Fruit fly (Drosophila melanogaster) whole organism, embryonic: ENCODE results near the gene Ssk.
A peak's percentile ranks its signal among the peaks of the same experiment; 100 is the strongest.

ENCODE experiments used
- Antp ChIP-seq: fragments of 200-800 bp; sonication (Bioruptor generic); optimal IDR thresholded peaks from 3 replicates; lab custom pipeline; 2016; ENCODE audit warnings: missing biosample characterization, missing genetic modification characterization
- Asciz ChIP-seq: fragments of 200-800 bp; sonication (Bioruptor generic); optimal IDR thresholded peaks from 2 replicates; lab custom pipeline; 2017; ENCODE audit warnings: missing biosample characterization, mild to moderate bottlenecking, missing genetic modification characterization, missing genetic modification reagents
- BtbVII ChIP-seq: fragments of 200-800 bp; sonication (Bioruptor generic); optimal IDR thresholded peaks from 3 replicates; lab custom pipeline; 2017; ENCODE audit warnings: missing biosample characterization, mild to moderate bottlenecking, missing genetic modification characterization
- CG10147 ChIP-seq: fragments of 200-800 bp; sonication (Bioruptor generic); optimal IDR thresholded peaks from 2 replicates; lab custom pipeline; 2019; ENCODE audit warnings: missing biosample characterization, mild to moderate bottlenecking, missing genetic modification characterization, moderate library complexity
- CG10366 ChIP-seq: fragments of 200-800 bp; sonication (Bioruptor generic); IDR thresholded peaks from 2 replicates; pipeline ENCODE4 v1.3.6; 2022; ENCODE audit warnings: missing biosample characterization, missing genetic modification characterization
- CG11398 ChIP-seq: fragments of 200-800 bp; sonication (Bioruptor generic); optimal IDR thresholded peaks from 2 replicates; lab custom pipeline; 2016; ENCODE audit warnings: missing biosample characterization, missing genetic modification characterization
- CG11560 ChIP-seq: fragments of 200-800 bp; sonication (Bioruptor generic); IDR thresholded peaks from 3 replicates; pipeline ENCODE4 v1.3.6; 2022; ENCODE audit warnings: missing biosample characterization, missing genetic modification characterization
- CG12104 ChIP-seq: fragments of 200-800 bp; sonication (Bioruptor generic); optimal IDR thresholded peaks from 3 replicates; lab custom pipeline; 2016; ENCODE audit warnings: missing biosample characterization, missing genetic modification characterization
- CG12659 ChIP-seq: fragments of 200-800 bp; sonication (Bioruptor generic); optimal IDR thresholded peaks from 3 replicates; lab custom pipeline; 2017; ENCODE audit warnings: mild to moderate bottlenecking, missing biosample characterization, missing genetic modification reagents, missing genetic modification characterization
- CG13624 ChIP-seq: fragments of 200-800 bp; sonication (Bioruptor generic); optimal IDR thresholded peaks from 2 replicates; lab custom pipeline; 2016; ENCODE audit warnings: missing biosample characterization, missing genetic modification characterization
- CG15479 ChIP-seq: fragments of 200-800 bp; sonication (Bioruptor generic); optimal IDR thresholded peaks from 3 replicates; lab custom pipeline; 2019; ENCODE audit warnings: missing biosample characterization, mild to moderate bottlenecking, missing genetic modification characterization, moderate library complexity
- CG1647 ChIP-seq: fragments of 200-800 bp; sonication (Bioruptor generic); optimal IDR thresholded peaks from 3 replicates; lab custom pipeline; 2016; ENCODE audit warnings: missing biosample characterization, missing genetic modification characterization
- CG2199 ChIP-seq: fragments of 200-800 bp; sonication (Bioruptor generic); IDR thresholded peaks from 3 replicates; pipeline ENCODE4 v1.3.6; 2022; ENCODE audit warnings: missing biosample characterization, missing genetic modification characterization
- CG2889 ChIP-seq: fragments of 200-800 bp; sonication (Bioruptor generic); IDR thresholded peaks from 3 replicates; pipeline ENCODE4 v1.3.6; 2022; ENCODE audit warnings: missing biosample characterization, missing genetic modification characterization
- CG32767 ChIP-seq: fragments of 200-800 bp; sonication (Bioruptor generic); IDR thresholded peaks from 2 replicates; pipeline ENCODE4 v1.3.6; 2022; ENCODE audit warnings: missing biosample characterization, missing genetic modification characterization
- CG3281 ChIP-seq: fragments of 200-800 bp; sonication (Bioruptor generic); optimal IDR thresholded peaks from 3 replicates; lab custom pipeline; 2017; ENCODE audit warnings: missing biosample characterization, mild to moderate bottlenecking, missing genetic modification characterization
- CG34422 ChIP-seq: fragments of 200-800 bp; sonication (Bioruptor generic); IDR thresholded peaks from 3 replicates; pipeline ENCODE4 v1.3.6; 2022; ENCODE audit warnings: missing biosample characterization, missing genetic modification characterization
- CG4404 ChIP-seq: fragments of 200-800 bp; sonication (Bioruptor generic); IDR thresholded peaks from 2 replicates; pipeline ENCODE4 v1.3.6; 2022; ENCODE audit warnings: missing biosample characterization, missing genetic modification characterization
- CG4820 ChIP-seq: fragments of 200-800 bp; sonication (Bioruptor generic); optimal IDR thresholded peaks from 3 replicates; lab custom pipeline; 2016; ENCODE audit warnings: missing biosample characterization, missing genetic modification characterization
- CG6689 ChIP-seq: fragments of 200-800 bp; sonication (Bioruptor generic); IDR thresholded peaks from 2 replicates; pipeline ENCODE4 v1.3.6; 2022; ENCODE audit warnings: missing biosample characterization, missing genetic modification characterization
- CG6765 ChIP-seq: fragments of 200-800 bp; sonication (Bioruptor generic); optimal IDR thresholded peaks from 3 replicates; lab custom pipeline; 2017; ENCODE audit warnings: missing biosample characterization, mild to moderate bottlenecking, missing genetic modification characterization
- CG8290 ChIP-seq, 3 experiments: fragments of 200-800 bp; sonication (Bioruptor generic); optimal IDR thresholded peaks; 2 replicates each; lab custom pipeline; 2016 to 2019; ENCODE audit warnings: missing biosample characterization in 3 of 3, missing genetic modification characterization in 3 of 3, mild to moderate bottlenecking in 2 of 3, moderate library complexity in 1 of 3
- CG8478 ChIP-seq: fragments of >200 bp; optimal IDR thresholded peaks from 2 replicates; lab custom pipeline; 2018
- CG8924 ChIP-seq: fragments of 200-800 bp; optimal IDR thresholded peaks from 3 replicates; lab custom pipeline; 2019; ENCODE audit warnings: missing biosample characterization, mild to moderate bottlenecking, missing genetic modification characterization, moderate library complexity
- Camta ChIP-seq: fragments of 200-800 bp; sonication (Bioruptor generic); optimal IDR thresholded peaks from 2 replicates; lab custom pipeline; 2016; ENCODE audit warnings: missing biosample characterization, missing genetic modification characterization
- D19B ChIP-seq: fragments of 200-800 bp; sonication (Bioruptor generic); optimal IDR thresholded peaks from 2 replicates; lab custom pipeline; 2017; ENCODE audit warnings: missing biosample characterization, mild to moderate bottlenecking, missing genetic modification characterization
- Dbx ChIP-seq: fragments of 200-800 bp; sonication (Bioruptor generic); IDR thresholded peaks from 3 replicates; pipeline ENCODE4 v1.3.6; 2022; ENCODE audit warnings: missing biosample characterization, missing genetic modification characterization
- Dll ChIP-seq: fragments of 200-800 bp; sonication (Bioruptor generic); IDR thresholded peaks from 4 replicates; pipeline ENCODE4 v1.3.6; 2022; ENCODE audit warnings: missing biosample characterization, missing genetic modification characterization; ENCODE audit not compliant: partially characterized antibody
- Dref ChIP-seq: fragments of 200-800 bp; sonication (Bioruptor generic); IDR thresholded peaks from 2 replicates; pipeline ENCODE4 v1.3.6; 2022; ENCODE audit warnings: missing biosample characterization, missing genetic modification characterization
- E2f2 ChIP-seq: fragments of 200-800 bp; sonication (Bioruptor generic); IDR thresholded peaks from 2 replicates; pipeline ENCODE4 v1.3.6; 2022; ENCODE audit warnings: missing biosample characterization, missing genetic modification characterization
- ERR ChIP-seq: fragments of 200-800 bp; sonication (Bioruptor generic); optimal IDR thresholded peaks from 2 replicates; lab custom pipeline; 2016; ENCODE audit warnings: missing biosample characterization, missing genetic modification characterization
- GATAe ChIP-seq: fragments of 200-800 bp; sonication (Bioruptor generic); conservative IDR thresholded peaks from 2 replicates; pipeline ENCODE4 v1.3.6; 2022; ENCODE audit warnings: missing biosample characterization, missing genetic modification characterization
- Hand ChIP-seq: fragments of 200-800 bp; sonication (Bioruptor generic); optimal IDR thresholded peaks from 2 replicates; lab custom pipeline; 2017; ENCODE audit warnings: mild to moderate bottlenecking, missing biosample characterization, missing genetic modification reagents, missing genetic modification characterization
- Hey ChIP-seq: fragments of 200-800 bp; sonication (Bioruptor generic); optimal IDR thresholded peaks from 3 replicates; lab custom pipeline; 2018; ENCODE audit warnings: missing biosample characterization, mild to moderate bottlenecking, missing genetic modification characterization
- Med ChIP-seq: fragments of 200-800 bp; sonication (Bioruptor generic); peaks from one replicate; lab custom pipeline; 2016; ENCODE audit warnings: missing biosample characterization, missing genetic modification characterization, mild to moderate bottlenecking, inconsistent platforms, moderate library complexity
- Mes4 ChIP-seq: fragments of 200-800 bp; sonication (Bioruptor generic); optimal IDR thresholded peaks from 2 replicates; lab custom pipeline; 2016; ENCODE audit warnings: missing biosample characterization, missing genetic modification characterization
- NfI ChIP-seq: fragments of 200-800 bp; sonication (Bioruptor generic); optimal IDR thresholded peaks from 3 replicates; lab custom pipeline; 2018; ENCODE audit warnings: missing biosample characterization, mild to moderate bottlenecking, missing genetic modification characterization, moderate library complexity
- cas ChIP-seq: fragments of 200-800 bp; sonication (Bioruptor generic); IDR thresholded peaks from 2 replicates; pipeline ENCODE4 v1.3.6; 2022; ENCODE audit warnings: missing biosample characterization, missing genetic modification characterization
- dm ChIP-seq: fragments of 200-800 bp; sonication (Bioruptor generic); optimal IDR thresholded peaks from 3 replicates; lab custom pipeline; 2016; ENCODE audit warnings: missing biosample characterization, missing genetic modification characterization
- ham ChIP-seq: fragments of 200-800 bp; sonication (Bioruptor generic); IDR thresholded peaks from 2 replicates; pipeline ENCODE4 v1.3.6; 2022; ENCODE audit warnings: missing biosample characterization, missing genetic modification characterization
- insv ChIP-seq, 2 experiments: fragments of 200-800 bp; sonication (Bioruptor generic); optimal IDR thresholded peaks; 3 replicates each; lab custom pipeline; 2016 to 2018; ENCODE audit warnings: missing biosample characterization in 2 of 2, missing genetic modification characterization in 2 of 2
- odd ChIP-seq: fragments of 200-800 bp; sonication (Bioruptor generic); optimal IDR thresholded peaks from 2 replicates; lab custom pipeline; 2017; ENCODE audit warnings: missing biosample characterization, mild to moderate bottlenecking, missing genetic modification characterization
- peb ChIP-seq: fragments of 200-800 bp; sonication (Bioruptor generic); IDR thresholded peaks from 2 replicates; pipeline ENCODE4 v1.3.6; 2022; ENCODE audit warnings: missing biosample characterization, missing genetic modification characterization
- pita ChIP-seq: fragments of 200-800 bp; sonication (Bioruptor generic); optimal IDR thresholded peaks from 2 replicates; lab custom pipeline; 2017; ENCODE audit warnings: missing biosample characterization, mild to moderate bottlenecking, missing genetic modification characterization
- salm ChIP-seq: fragments of 200-800 bp; sonication (Bioruptor generic); optimal IDR thresholded peaks from 2 replicates; lab custom pipeline; 2018; ENCODE audit warnings: missing biosample characterization, mild to moderate bottlenecking, missing genetic modification characterization
- shn ChIP-seq: fragments of 200-800 bp; sonication (Bioruptor generic); optimal IDR thresholded peaks from 3 replicates; lab custom pipeline; 2016; ENCODE audit warnings: missing biosample characterization, missing genetic modification characterization
- sisA ChIP-seq: fragments of 200-800 bp; sonication (Bioruptor generic); IDR thresholded peaks from 2 replicates; pipeline ENCODE4 v1.3.6; 2022; ENCODE audit warnings: missing biosample characterization, missing genetic modification characterization
- slbo ChIP-seq: fragments of 200-800 bp; sonication (Bioruptor generic); IDR thresholded peaks from 2 replicates; pipeline ENCODE4 v1.3.6; 2022; ENCODE audit warnings: missing biosample characterization, missing genetic modification characterization
- unpg ChIP-seq: fragments of 200-800 bp; sonication (Bioruptor generic); optimal IDR thresholded peaks from 3 replicates; lab custom pipeline; 2018; ENCODE audit warnings: missing biosample characterization, mild to moderate bottlenecking, missing genetic modification characterization, moderate library complexity
- wor ChIP-seq: fragments of 200-800 bp; sonication (Bioruptor generic); IDR thresholded peaks from 2 replicates; pipeline ENCODE4 v1.3.6; 2022; ENCODE audit warnings: missing biosample characterization, missing genetic modification characterization
- zf30C ChIP-seq: fragments of 200-800 bp; sonication (Bioruptor generic); optimal IDR thresholded peaks from 3 replicates; lab custom pipeline; 2018; ENCODE audit warnings: missing biosample characterization, mild to moderate bottlenecking, missing genetic modification characterization

Ssk gene

dm6 chr3L:20185206-20185868 is 3.0 kb upstream of the Ssk start (continued):
- peak; percentile 87 for TF ChIP-seq Med (GFP tag; lab: Kevin White, UChicago)
- TF ChIP-seq pita: no peak
- peak; percentile 29 for TF ChIP-seq odd (GFP tag; lab: Kevin White, UChicago)
- peak; percentile 65 for TF ChIP-seq CG3281 (GFP tag; lab: Kevin White, UChicago)
- TF ChIP-seq shn (GFP tag; lab: Kevin White, UChicago): no peak
- TF ChIP-seq CG15479 (GFP tag; lab: Kevin White, UChicago): no peak
- TF ChIP-seq CG8924 (tag; lab: Kevin White, UChicago): peak; percentile 42
- no peak for TF ChIP-seq CG8290 (GFP tag; optimal IDR thresholded peaks at IDR 0.05; lab: Kevin White, UChicago)
- TF ChIP-seq CG8290 (tag; optimal IDR thresholded peaks at IDR 0.05; lab: Kevin White, UChicago): peak in 1 of 2 experiments; percentile 51
- TF ChIP-seq CG4404: no peak
- peak; percentile 40 for TF ChIP-seq BtbVII (GFP tag; lab: Kevin White, UChicago)
- no peak for TF ChIP-seq CG11398
- TF ChIP-seq Hand (GFP tag; lab: Kevin White, UChicago): peak; percentile 71
- no peak for TF ChIP-seq ERR
- no peak for TF ChIP-seq Hey (tag; lab: Kevin White, UChicago)
- TF ChIP-seq cas (GFP tag; lab: Robert Waterston, UW): no peak
- no peak for TF ChIP-seq CG2199 (GFP tag; lab: Robert Waterston, UW)
- TF ChIP-seq CG4820 (GFP tag; lab: Kevin White, UChicago): no peak
- peak; percentile 60; the same call in 1 of the 3 replicates for TF ChIP-seq Dbx
- TF ChIP-seq CG1647 (GFP tag; lab: Kevin White, UChicago): no peak
- no peak for TF ChIP-seq insv (GFP tag; optimal IDR thresholded peaks at IDR 0.05; lab: Kevin White, UChicago)
- no peak for TF ChIP-seq Camta
- peak; percentile 68 for TF ChIP-seq unpg (GFP tag; lab: Kevin White, UChicago)
- no peak for TF ChIP-seq zf30C (GFP tag; lab: Kevin White, UChicago)
- TF ChIP-seq CG10147 (GFP tag; lab: Kevin White, UChicago): peak; percentile 27
- no peak for TF ChIP-seq CG32767 (GFP tag; lab: Robert Waterston, UW)
- TF ChIP-seq NfI (GFP tag; lab: Kevin White, UChicago): peak; percentile 76
- peak; percentile 49 for TF ChIP-seq CG6765
- peak; percentile 44 for TF ChIP-seq E2f2
- TF ChIP-seq CG8478 (lab: Kevin White, UChicago): no peak
- peak; percentile 62; the same call in 1 of the 3 replicates for TF ChIP-seq CG2889 (GFP tag; lab: Robert Waterston, UW)
- no peak; the same call in 1 of the 2 replicates for TF ChIP-seq wor (GFP tag; lab: Robert Waterston, UW)
- no peak for TF ChIP-seq peb (GFP tag; lab: Robert Waterston, UW)
- TF ChIP-seq dm: no peak
- TF ChIP-seq slbo (GFP tag; lab: Robert Waterston, UW): peak; percentile 78
- TF ChIP-seq CG6689 (GFP tag; lab: Robert Waterston, UW): no peak
- TF ChIP-seq CG34422 (GFP tag; lab: Robert Waterston, UW): peak; percentile 48; the same call in 1 of the 3 replicates
- TF ChIP-seq Dll (GFP tag; lab: Robert Waterston, UW): no peak
- TF ChIP-seq CG13624 (GFP tag; lab: Kevin White, UChicago): peak; percentile 55
- no peak for TF ChIP-seq D19B (GFP tag; lab: Kevin White, UChicago)
- TF ChIP-seq CG12659 (GFP tag; lab: Kevin White, UChicago): peak; percentile 56
- peak; percentile 21; the same call in 1 of the 2 replicates for TF ChIP-seq CG10366 (GFP tag; lab: Robert Waterston, UW)
- TF ChIP-seq sisA (GFP tag; lab: Robert Waterston, UW): peak; percentile 44; the same call in 1 of the 2 replicates
- 0 out of 2 replicates have a peak, but pooled peaks have one; percentile 28 for TF ChIP-seq ham
- TF ChIP-seq Asciz (GFP tag; lab: Kevin White, UChicago): no peak
- no peak for TF ChIP-seq Dref (GFP tag; lab: Robert Waterston, UW)
- TF ChIP-seq GATAe (GFP tag; lab: Robert Waterston, UW): no peak
- no peak for TF ChIP-seq CG12104 (GFP tag; lab: Kevin White, UChicago)
- no peak for TF ChIP-seq CG11560
- no peak for TF ChIP-seq salm (tag; lab: Kevin White, UChicago)
- TF ChIP-seq Mes4 (GFP tag; lab: Kevin White, UChicago): no peak
- peak; percentile 5 for TF ChIP-seq Antp (GFP tag; lab: Kevin White, UChicago)
